Worm (Caenorhabditis elegans): ENCODE results near the gene itr-1.

- TF ChIP-seq ceh-82 (tag; optimal IDR thresholded peaks at IDR 0.05) (no peak), egl-27 (tag; optimal IDR thresholded peaks at IDR 0.05) (no peak), unc-62 (GFP tag; optimal IDR thresholded peaks at IDR 0.05) (no peak), nhr-67 (tag; optimal IDR thresholded peaks at IDR 0.05) (no peak), mml-1 (tag; optimal IDR thresholded peaks at IDR 0.05) (no peak), snpc-4 (tag; optimal IDR thresholded peaks at IDR 0.05) (no peak), mdl-1 (tag; optimal IDR thresholded peaks at IDR 0.05) (no peak), nhr-25 (tag; optimal IDR thresholded peaks at IDR 0.05) (no peak), nhr-23 (tag; optimal IDR thresholded peaks at IDR 0.05) (no peak), nfya-1 (tag; optimal IDR thresholded peaks at IDR 0.05; ENCODE audit: insufficient read depth) (no peak), nhr-11 (tag; optimal IDR thresholded peaks at IDR 0.05) (no peak)
These were observed at the start of gene itr-1 for ce11 chrIV:7674874-7675273.

All from whole organism, L3 larva.